Worm (Caenorhabditis elegans) whole organism, L1 larva: ENCODE data around the gene ceh-21.

Experiments used
- C04F5.9 ChIP-seq: sonication (generic microtip); optimal IDR thresholded peaks from 2 replicates; lab custom pipeline; 2016; ENCODE audit warnings: missing genetic modification characterization, missing compliant biosample characterization
- C16A3.4 ChIP-seq: fragments of 150-350 bp; optimal IDR thresholded peaks from 2 replicates; lab custom pipeline; 2014; ENCODE audit warnings: missing biosample characterization, missing genetic modification characterization
- C34B4.2 ChIP-seq: sonication (generic microtip); optimal IDR thresholded peaks from 2 replicates; lab custom pipeline; 2017; ENCODE audit warnings: mild to moderate bottlenecking, missing genetic modification characterization, missing compliant biosample characterization
- F16B12.6 ChIP-seq: fragments of 150-350 bp; optimal IDR thresholded peaks from 2 replicates; lab custom pipeline; 2014; ENCODE audit warnings: missing biosample characterization, missing genetic modification characterization
- Y116A8C.19 ChIP-seq: sonication (generic microtip); optimal IDR thresholded peaks from 2 replicates; lab custom pipeline; 2016; ENCODE audit warnings: missing compliant biosample characterization, missing genetic modification characterization, borderline replicate concordance
- alr-1 ChIP-seq: fragments of 200-800 bp; sonication (Bioruptor generic); optimal IDR thresholded peaks from 2 replicates; lab custom pipeline; 2018; ENCODE audit warnings: borderline replicate concordance, mild to moderate bottlenecking, missing genetic modification characterization, missing compliant biosample characterization
- blmp-1 ChIP-seq: fragments of 150-350 bp; optimal IDR thresholded peaks from 2 replicates; lab custom pipeline; 2014; ENCODE audit warnings: missing biosample characterization, missing genetic modification characterization
- ceh-63 ChIP-seq: fragments of 200-800 bp; sonication (Bioruptor generic); optimal IDR thresholded peaks from 2 replicates; lab custom pipeline; 2018; ENCODE audit warnings: mild to moderate bottlenecking, missing genetic modification characterization, missing compliant biosample characterization
- ceh-82 ChIP-seq, 3 experiments: fragments of 150-350 bp in 1 of 3; sonication (generic microtip) in 2 of 3; optimal IDR thresholded peaks; 2 replicates each; lab custom pipeline; 2014 to 2017; ENCODE audit warnings: missing biosample characterization in 3 of 3, missing genetic modification characterization in 3 of 3
- ceh-90 ChIP-seq: sonication (generic microtip); optimal IDR thresholded peaks from 2 replicates; lab custom pipeline; 2016; ENCODE audit warnings: missing genetic modification characterization, missing compliant biosample characterization
- ces-1 ChIP-seq: fragments of 150-350 bp; optimal IDR thresholded peaks from 2 replicates; lab custom pipeline; 2014; ENCODE audit warnings: missing biosample characterization, missing genetic modification reagents, missing genetic modification characterization
- dpl-1 ChIP-seq, 3 experiments: fragments of 150-350 bp in 2 of 3; sonication (generic microtip) in 1 of 3; optimal IDR thresholded peaks; 2 replicates each; lab custom pipeline; 2014 to 2017; ENCODE audit warnings: missing biosample characterization in 3 of 3, missing genetic modification characterization in 3 of 3, missing genetic modification reagents in 3 of 3
- dsc-1 ChIP-seq: sonication (generic microtip); optimal IDR thresholded peaks from 2 replicates; lab custom pipeline; 2016; ENCODE audit warnings: mild to moderate bottlenecking, missing genetic modification characterization, missing compliant biosample characterization
- efl-1 ChIP-seq, 4 experiments: fragments of 150-350 bp; optimal IDR thresholded peaks in 3 of 4; peaks in 1 of 4; 1 replicate in 1 of 4; 2 replicates in 3 of 4; lab custom pipeline; 2014; ENCODE audit warnings: missing biosample characterization in 2 of 4, missing genetic modification characterization in 2 of 4, missing genetic modification reagents in 2 of 4
- egl-27 ChIP-seq, 2 experiments: fragments of 150-350 bp in 1 of 2; sonication (generic microtip); optimal IDR thresholded peaks; 3 replicates each; lab custom pipeline; 2017 to 2018; ENCODE audit warnings: missing biosample characterization in 2 of 2, missing genetic modification characterization in 2 of 2, missing genetic modification reagents in 2 of 2
- elt-3 ChIP-seq, 6 experiments: fragments of 150-350 bp in 1 of 6; sonication (generic microtip); optimal IDR thresholded peaks; 2 replicates each; lab custom pipeline; 2017 to 2018; ENCODE audit warnings: missing biosample characterization in 6 of 6, missing genetic modification characterization in 6 of 6, inconsistent platforms in 1 of 6
- ets-5 ChIP-seq: fragments of 200-800 bp; sonication (Bioruptor generic); IDR thresholded peaks from 2 replicates; pipeline ENCODE4 v1.3.6; 2022; ENCODE audit warnings: missing genetic modification characterization, missing compliant biosample characterization
- fkh-10 ChIP-seq: sonication (generic microtip); optimal IDR thresholded peaks from 2 replicates; lab custom pipeline; 2017; ENCODE audit warnings: missing biosample characterization, missing genetic modification reagents, missing genetic modification characterization
- grh-1 ChIP-seq: fragments of 200-800 bp; sonication (Bioruptor generic); IDR thresholded peaks from 2 replicates; pipeline ENCODE4 v1.3.6; 2022; ENCODE audit warnings: missing genetic modification reagents, missing genetic modification characterization, missing compliant biosample characterization
- hlh-17 ChIP-seq: fragments of 200-800 bp; sonication (Bioruptor generic); optimal IDR thresholded peaks from 2 replicates; lab custom pipeline; 2018; ENCODE audit warnings: missing genetic modification characterization, mild to moderate bottlenecking, missing compliant biosample characterization, moderate library complexity, borderline replicate concordance
- hlh-4 ChIP-seq: sonication (generic microtip); optimal IDR thresholded peaks from 2 replicates; lab custom pipeline; 2016; ENCODE audit warnings: mild to moderate bottlenecking, missing genetic modification characterization, missing compliant biosample characterization
- hpl-2 ChIP-seq: fragments of 150-350 bp; optimal IDR thresholded peaks from 2 replicates; lab custom pipeline; 2014; ENCODE audit warnings: missing biosample characterization, missing genetic modification reagents, missing genetic modification characterization
- irx-1 ChIP-seq: sonication (generic microtip); optimal IDR thresholded peaks from 2 replicates; lab custom pipeline; 2016; ENCODE audit warnings: missing genetic modification characterization, missing compliant biosample characterization
- isw-1 ChIP-seq: fragments of 200-800 bp; sonication (Bioruptor generic); IDR thresholded peaks from 2 replicates; pipeline ENCODE4 v1.3.6; 2022; ENCODE audit warnings: missing genetic modification characterization, missing compliant biosample characterization
- jun-1 ChIP-seq: fragments of 150-350 bp; optimal IDR thresholded peaks from 2 replicates; lab custom pipeline; 2014; ENCODE audit warnings: missing biosample characterization, missing genetic modification reagents, missing genetic modification characterization
- lin-14 ChIP-seq: fragments of 200-800 bp; sonication (Bioruptor generic); optimal IDR thresholded peaks from 2 replicates; lab custom pipeline; 2018; ENCODE audit warnings: mild to moderate bottlenecking, missing genetic modification characterization, moderate library complexity, missing compliant biosample characterization
- lin-15B ChIP-seq: fragments of 150-350 bp; sonication (generic microtip); optimal IDR thresholded peaks from 3 replicates; lab custom pipeline; 2014; ENCODE audit warnings: missing biosample characterization, missing genetic modification characterization
- lin-39 ChIP-seq: fragments of 150-350 bp; optimal IDR thresholded peaks from 2 replicates; lab custom pipeline; 2014; ENCODE audit warnings: missing biosample characterization, missing genetic modification reagents, missing genetic modification characterization
- lir-3 ChIP-seq: sonication (generic microtip); optimal IDR thresholded peaks from 2 replicates; lab custom pipeline; 2016; ENCODE audit warnings: mild to moderate bottlenecking, missing genetic modification characterization, moderate library complexity, missing compliant biosample characterization; ENCODE audit not compliant: poor library complexity
- lsy-2 ChIP-seq, 2 experiments: fragments of 150-350 bp; optimal IDR thresholded peaks; 2 replicates each; lab custom pipeline; 2014; ENCODE audit warnings: missing biosample characterization in 2 of 2, missing genetic modification characterization in 2 of 2
- mab-9 ChIP-seq: fragments of 200-800 bp; sonication (Bioruptor generic); IDR thresholded peaks from 2 replicates; pipeline ENCODE4 v1.3.6; 2022; ENCODE audit warnings: missing genetic modification reagents, missing genetic modification characterization, missing compliant biosample characterization
- mdl-1 ChIP-seq, 2 experiments: fragments of 150-350 bp; optimal IDR thresholded peaks; 2 replicates each; lab custom pipeline; 2014 to 2017; ENCODE audit warnings: missing biosample characterization in 2 of 2, missing genetic modification characterization in 2 of 2, inconsistent platforms in 1 of 2
- nhr-11 ChIP-seq: fragments of 150-350 bp; optimal IDR thresholded peaks from 2 replicates; lab custom pipeline; 2014; ENCODE audit warnings: missing biosample characterization, missing genetic modification characterization
- nhr-12 ChIP-seq: sonication (generic microtip); optimal IDR thresholded peaks from 2 replicates; lab custom pipeline; 2017; ENCODE audit warnings: missing biosample characterization, missing genetic modification characterization
- nhr-237 ChIP-seq: fragments of 150-350 bp; optimal IDR thresholded peaks from 2 replicates; lab custom pipeline; 2014; ENCODE audit warnings: missing biosample characterization, missing genetic modification characterization
- nhr-28 ChIP-seq: fragments of 150-350 bp; optimal IDR thresholded peaks from 2 replicates; lab custom pipeline; 2014; ENCODE audit warnings: missing biosample characterization, missing genetic modification characterization
- nhr-76 ChIP-seq: sonication (generic microtip); optimal IDR thresholded peaks from 2 replicates; lab custom pipeline; 2017; ENCODE audit warnings: missing biosample characterization, missing genetic modification characterization
- nhr-77 ChIP-seq: fragments of 150-350 bp; optimal IDR thresholded peaks from 2 replicates; lab custom pipeline; 2014; ENCODE audit warnings: missing biosample characterization, missing genetic modification characterization
- nhr-85 ChIP-seq: sonication (generic microtip); peaks from one replicate; lab custom pipeline; 2016; ENCODE audit warnings: missing genetic modification characterization, inconsistent platforms, missing compliant biosample characterization
- nhr-90 ChIP-seq: sonication (generic microtip); optimal IDR thresholded peaks from 2 replicates; lab custom pipeline; 2016; ENCODE audit warnings: mild to moderate bottlenecking, missing genetic modification characterization, missing compliant biosample characterization; ENCODE audit not compliant: poor library complexity
- pag-3 ChIP-seq: sonication (generic microtip); optimal IDR thresholded peaks from 2 replicates; lab custom pipeline; 2017; ENCODE audit warnings: missing genetic modification characterization, mild to moderate bottlenecking, missing compliant biosample characterization, antibody characterized with exemption, borderline replicate concordance; ENCODE audit not compliant: insufficient read depth
- skn-1 ChIP-seq: fragments of 150-350 bp; optimal IDR thresholded peaks from 2 replicates; lab custom pipeline; 2014; ENCODE audit warnings: missing biosample characterization, missing genetic modification characterization
- snpc-4 ChIP-seq: fragments of 150-350 bp; optimal IDR thresholded peaks from 2 replicates; lab custom pipeline; 2014; ENCODE audit warnings: missing biosample characterization, missing genetic modification characterization
- sox-4 ChIP-seq: sonication (generic microtip); optimal IDR thresholded peaks from 2 replicates; lab custom pipeline; 2016; ENCODE audit warnings: missing genetic modification characterization, missing compliant biosample characterization
- sup-37 ChIP-seq: fragments of 200-800 bp; sonication (Bioruptor generic); optimal IDR thresholded peaks from 2 replicates; lab custom pipeline; 2018; ENCODE audit warnings: mild to moderate bottlenecking, missing genetic modification characterization, missing compliant biosample characterization
- swsn-7 ChIP-seq: sonication (generic microtip); optimal IDR thresholded peaks from 2 replicates; lab custom pipeline; 2016; ENCODE audit warnings: missing genetic modification characterization, missing compliant biosample characterization
- tlp-1 ChIP-seq: fragments of 150-350 bp; optimal IDR thresholded peaks from 2 replicates; lab custom pipeline; 2014; ENCODE audit warnings: missing biosample characterization, missing genetic modification characterization
- unc-30 ChIP-seq: sonication (generic microtip); optimal IDR thresholded peaks from 2 replicates; lab custom pipeline; 2017; ENCODE audit warnings: missing biosample characterization, missing genetic modification characterization
- unc-98 ChIP-seq: fragments of 200-800 bp; sonication (Bioruptor generic); IDR thresholded peaks from 2 replicates; pipeline ENCODE4 v1.3.6; 2022; ENCODE audit warnings: missing genetic modification characterization, missing compliant biosample characterization
- vab-15 ChIP-seq: sonication (generic microtip); optimal IDR thresholded peaks from 2 replicates; lab custom pipeline; 2017; ENCODE audit warnings: missing genotype, mild to moderate bottlenecking, missing genetic modification characterization, missing compliant biosample characterization
- zag-1 ChIP-seq: fragments of 150-350 bp; optimal IDR thresholded peaks from 2 replicates; lab custom pipeline; 2014; ENCODE audit warnings: missing biosample characterization, missing genetic modification characterization
- ztf-4 ChIP-seq: fragments of 150-350 bp; optimal IDR thresholded peaks from 2 replicates; lab custom pipeline; 2014; ENCODE audit warnings: missing biosample characterization, missing genetic modification characterization

ceh-21 gene

ce11 chrX:1880665-1881064 lies 28.1 kb upstream of the ceh-21 start (continued):
- no peak for TF ChIP-seq nhr-12
- TF ChIP-seq ceh-82 (tag; optimal IDR thresholded peaks at IDR 0.05; lab: Kevin White, UChicago): peak; percentile 57 to 70 (median 66)
- TF ChIP-seq grh-1 (GFP tag; lab: Robert Waterston, UW): no peak
- TF ChIP-seq egl-27 (tag; optimal IDR thresholded peaks at IDR 0.05; lab: Kevin White, UChicago): no peak
- TF ChIP-seq pag-3: no peak
- TF ChIP-seq elt-3 (tag; optimal IDR thresholded peaks at IDR 0.05; lab: Kevin White, UChicago): no peak
- peak; percentile 42 for TF ChIP-seq jun-1
- peak; percentile 55 for TF ChIP-seq C16A3.4 (tag; lab: Kevin White, UChicago)
- no peak for TF ChIP-seq blmp-1 (tag; lab: Kevin White, UChicago)
- TF ChIP-seq sox-4: peak; percentile 25
- TF ChIP-seq irx-1: peak; percentile 48
- TF ChIP-seq zag-1 (tag; lab: Kevin White, UChicago): no peak
- TF ChIP-seq lin-15B (tag; lab: Kevin White, UChicago): no peak
- no peak for TF ChIP-seq ces-1 (GFP tag; lab: Kevin White, UChicago)
- peak; percentile 46 for TF ChIP-seq lir-3 (tag; lab: Kevin White, UChicago)
- TF ChIP-seq F16B12.6 (tag; lab: Kevin White, UChicago): no peak
- peak; percentile 60 for TF ChIP-seq snpc-4 (tag; lab: Kevin White, UChicago)
- TF ChIP-seq lin-39: peak; percentile 31
- TF ChIP-seq hpl-2 (GFP tag; lab: Kevin White, UChicago): no peak
- no peak for TF ChIP-seq alr-1
- TF ChIP-seq nhr-85 (tag; lab: Kevin White, UChicago): peak; percentile 71
- 0 out of 2 replicates have a peak, but pooled peaks have one; percentile 32 for TF ChIP-seq mab-9
- TF ChIP-seq C04F5.9 (tag; lab: Kevin White, UChicago): no peak
- TF ChIP-seq ceh-90 (tag; lab: Kevin White, UChicago): no peak
- no peak for TF ChIP-seq nhr-237
- no peak for TF ChIP-seq nhr-11 (tag; lab: Kevin White, UChicago)
- TF ChIP-seq nhr-77 (tag; lab: Kevin White, UChicago): peak; percentile 7
- no peak for TF ChIP-seq unc-30 (tag; lab: Kevin White, UChicago)
- TF ChIP-seq fkh-10 (GFP tag; lab: Kevin White, UChicago): peak; percentile 12
- peak; percentile 81 for TF ChIP-seq dsc-1 (tag; lab: Kevin White, UChicago)
- TF ChIP-seq C34B4.2: no peak
- TF ChIP-seq hlh-4 (tag; lab: Kevin White, UChicago): no peak
- TF ChIP-seq sup-37 (GFP tag; lab: Kevin White, UChicago): peak; percentile 47
- peak; percentile 73 for TF ChIP-seq nhr-90 (tag; lab: Kevin White, UChicago)
- no peak for TF ChIP-seq vab-15 (tag; lab: Kevin White, UChicago)
- no peak for TF ChIP-seq nhr-28
- TF ChIP-seq efl-1 (optimal IDR thresholded peaks at IDR 0.05; lab: Kevin White, UChicago): peak; percentile 24 to 31
- TF ChIP-seq efl-1 (GFP tag; optimal IDR thresholded peaks at IDR 0.05 in 1 of 2; lab: Kevin White, UChicago): peak in 1 of 2 experiments; percentile 94
- peak in 1 of 3 experiments; percentile 33 for TF ChIP-seq dpl-1 (GFP tag; optimal IDR thresholded peaks at IDR 0.05; lab: Kevin White, UChicago)
- peak in 1 of 2 experiments; percentile 37 for TF ChIP-seq mdl-1 (tag; optimal IDR thresholded peaks at IDR 0.05; lab: Kevin White, UChicago)
- peak; percentile 65 for TF ChIP-seq swsn-7
- peak; percentile 24 for TF ChIP-seq isw-1 (GFP tag; lab: Robert Waterston, UW)
- no peak for TF ChIP-seq tlp-1 (tag; lab: Kevin White, UChicago)
- no peak for TF ChIP-seq ets-5
- TF ChIP-seq ceh-63 (GFP tag; lab: Kevin White, UChicago): no peak
- TF ChIP-seq lsy-2 (tag; optimal IDR thresholded peaks at IDR 0.05; lab: Kevin White, UChicago): peak; percentile 55 to 59
- peak; percentile 92 for TF ChIP-seq skn-1 (tag; lab: Kevin White, UChicago)
- TF ChIP-seq nhr-76: no peak
- no peak for TF ChIP-seq Y116A8C.19 (tag; lab: Kevin White, UChicago)
- TF ChIP-seq ztf-4 (tag; lab: Kevin White, UChicago): no peak
- TF ChIP-seq unc-98 (GFP tag; lab: Robert Waterston, UW): no peak
- peak; percentile 73 for TF ChIP-seq lin-14 (GFP tag; lab: Kevin White, UChicago)
- no peak for TF ChIP-seq hlh-17
